Worm (Caenorhabditis elegans) whole organism, L2 larva: ENCODE measurements around the gene K02A6.4.
"Not testable (repeated sequence)": the region's sequence is repeated elsewhere in the genome, so short reads cannot be mapped to it uniquely, and the experiment has no call there.

ENCODE experiments used
- C34F6.9 ChIP-seq: fragments of 150-350 bp; optimal IDR thresholded peaks from 2 replicates; lab custom pipeline; 2014; ENCODE audit warnings: missing biosample characterization, missing genetic modification characterization
- F13H6.1 ChIP-seq: sonication (generic microtip); optimal IDR thresholded peaks from 2 replicates; lab custom pipeline; 2016; ENCODE audit warnings: missing genetic modification characterization, missing compliant biosample characterization
- R02D3.7 ChIP-seq: fragments of 150-350 bp; optimal IDR thresholded peaks from 2 replicates; lab custom pipeline; 2014; ENCODE audit warnings: missing biosample characterization, missing genetic modification characterization
- alr-1 ChIP-seq: fragments of 150-350 bp; optimal IDR thresholded peaks from 2 replicates; lab custom pipeline; 2014; ENCODE audit warnings: missing biosample characterization, missing genetic modification characterization
- ama-1 ChIP-seq: fragments of 150-350 bp; optimal IDR thresholded peaks from 2 replicates; lab custom pipeline; 2018; ENCODE audit warnings: inconsistent platforms
- blmp-1 ChIP-seq: sonication (generic microtip); optimal IDR thresholded peaks from 2 replicates; lab custom pipeline; 2017; ENCODE audit warnings: missing genetic modification characterization, mild to moderate bottlenecking, missing compliant biosample characterization, antibody characterized with exemption, moderate library complexity; ENCODE audit not compliant: insufficient read depth
- ceh-82 ChIP-seq: fragments of 150-350 bp; optimal IDR thresholded peaks from 2 replicates; lab custom pipeline; 2014; ENCODE audit warnings: missing biosample characterization, missing genetic modification characterization
- crh-2 ChIP-seq: sonication (generic microtip); optimal IDR thresholded peaks from 2 replicates; lab custom pipeline; 2017; ENCODE audit warnings: missing biosample characterization, missing genetic modification characterization
- egl-27 ChIP-seq: sonication (generic microtip); optimal IDR thresholded peaks from 3 replicates; lab custom pipeline; 2017; ENCODE audit warnings: missing biosample characterization, missing genetic modification reagents, missing genetic modification characterization
- elt-3 ChIP-seq: sonication (generic microtip); optimal IDR thresholded peaks from 2 replicates; lab custom pipeline; 2017; ENCODE audit warnings: missing biosample characterization, missing genetic modification characterization
- fos-1 ChIP-seq: fragments of 150-350 bp; optimal IDR thresholded peaks from 2 replicates; lab custom pipeline; 2014; ENCODE audit warnings: missing biosample characterization, missing genetic modification characterization
- gmeb-1 ChIP-seq: fragments of 150-350 bp; optimal IDR thresholded peaks from 2 replicates; lab custom pipeline; 2014; ENCODE audit warnings: missing biosample characterization, missing genetic modification characterization
- lin-13 ChIP-seq: fragments of 150-350 bp; optimal IDR thresholded peaks from 2 replicates; lab custom pipeline; 2014; ENCODE audit warnings: missing biosample characterization, missing genetic modification reagents, missing genetic modification characterization
- lin-39 ChIP-seq: fragments of 150-350 bp; optimal IDR thresholded peaks from 2 replicates; lab custom pipeline; 2014; ENCODE audit warnings: missing biosample characterization, missing genetic modification reagents, missing genetic modification characterization
- lsy-2 ChIP-seq, 2 experiments: fragments of 150-350 bp in 1 of 2; sonication (generic microtip) in 1 of 2; optimal IDR thresholded peaks; 2 replicates each; lab custom pipeline; 2014 to 2017; ENCODE audit warnings: missing biosample characterization in 2 of 2, missing genetic modification characterization in 2 of 2
- nhr-129 ChIP-seq: fragments of 150-350 bp; optimal IDR thresholded peaks from 2 replicates; lab custom pipeline; 2014; ENCODE audit warnings: missing biosample characterization, missing genetic modification characterization
- nhr-21 ChIP-seq: fragments of 150-350 bp; optimal IDR thresholded peaks from 2 replicates; lab custom pipeline; 2014; ENCODE audit warnings: missing biosample characterization, missing genetic modification characterization
- nhr-23 ChIP-seq: fragments of 150-350 bp; optimal IDR thresholded peaks from 2 replicates; lab custom pipeline; 2014; ENCODE audit warnings: missing biosample characterization, missing genetic modification reagents, missing genetic modification characterization
- nhr-237 ChIP-seq: fragments of 150-350 bp; optimal IDR thresholded peaks from 2 replicates; lab custom pipeline; 2014; ENCODE audit warnings: missing biosample characterization, missing genetic modification characterization
- nhr-6 ChIP-seq: fragments of 150-350 bp; optimal IDR thresholded peaks from 2 replicates; lab custom pipeline; 2014; ENCODE audit warnings: missing biosample characterization, missing genetic modification characterization
- nhr-77 ChIP-seq: fragments of 150-350 bp; optimal IDR thresholded peaks from 2 replicates; lab custom pipeline; 2014; ENCODE audit warnings: missing biosample characterization, missing genetic modification characterization
- sem-4 ChIP-seq: fragments of 150-350 bp; optimal IDR thresholded peaks from 2 replicates; lab custom pipeline; 2014; ENCODE audit warnings: missing biosample characterization, missing genetic modification reagents, missing genetic modification characterization
- skn-1 ChIP-seq: sonication (generic microtip); optimal IDR thresholded peaks from 2 replicates; lab custom pipeline; 2017; ENCODE audit warnings: missing biosample characterization, missing genetic modification characterization
- sma-9 ChIP-seq, 2 experiments: fragments of 150-350 bp in 1 of 2; sonication (generic microtip) in 1 of 2; optimal IDR thresholded peaks; 2 replicates each; lab custom pipeline; 2014 to 2016; ENCODE audit warnings: missing genetic modification characterization in 2 of 2, mild to moderate bottlenecking in 1 of 2, missing biosample characterization in 1 of 2, missing compliant biosample characterization in 1 of 2, missing genetic modification reagents in 1 of 2, moderate library complexity in 1 of 2
- zag-1 ChIP-seq: fragments of 150-350 bp; optimal IDR thresholded peaks from 2 replicates; lab custom pipeline; 2014; ENCODE audit warnings: missing biosample characterization, missing genetic modification characterization
- ztf-4 ChIP-seq: fragments of 150-350 bp; optimal IDR thresholded peaks from 2 replicates; lab custom pipeline; 2014; ENCODE audit warnings: missing biosample characterization, missing genetic modification characterization

K02A6.4 gene

DNA sequence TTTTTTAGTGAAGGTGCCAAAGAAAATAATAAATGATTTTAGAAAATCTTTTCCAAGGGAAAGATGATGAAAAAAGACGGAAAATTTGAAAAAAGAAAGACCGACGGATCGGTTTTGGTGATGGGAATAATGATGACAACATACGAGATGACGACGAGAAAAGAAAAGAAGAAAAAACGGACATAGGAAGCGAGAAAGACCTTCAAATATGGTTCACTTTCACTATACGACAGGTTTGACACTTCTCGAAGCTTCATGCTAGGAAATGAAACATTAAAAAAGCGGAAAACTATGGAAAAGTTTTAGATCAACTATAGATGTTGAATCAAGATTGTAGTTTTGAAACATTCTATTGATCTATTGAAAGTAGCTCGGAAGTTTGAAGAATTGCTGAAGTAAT lies 18.3 kb downstream of the K02A6.4 start:
- TF ChIP-seq sem-4 (peak; percentile 2), lsy-2 (tag; optimal IDR thresholded peaks at IDR 0.05; lab: Kevin White, UChicago) (no peak), blmp-1 (tag; lab: Kevin White, UChicago) (peak; percentile 84)

DNA sequence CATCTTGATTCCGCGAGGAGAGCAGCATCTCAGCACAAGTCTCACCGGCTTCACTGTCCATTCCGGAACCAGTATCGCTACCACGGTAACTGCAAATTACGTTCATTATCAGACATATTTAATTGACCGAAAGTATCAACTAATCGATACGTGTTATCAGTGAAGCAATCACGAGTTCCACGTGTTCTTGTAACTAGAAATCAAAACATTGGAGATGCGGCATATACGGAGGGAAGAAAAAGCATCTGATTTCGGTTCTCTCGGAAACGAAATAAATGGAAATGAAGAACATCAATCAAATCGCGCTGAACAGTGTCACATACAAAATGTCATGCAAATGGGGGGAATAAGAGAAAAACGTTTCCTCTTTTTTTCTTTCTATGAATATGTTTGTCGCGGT lies 25.3 kb downstream of the K02A6.4 start:
- no peak for TF ChIP-seq ceh-82 (tag; lab: Kevin White, UChicago)
- no peak for TF ChIP-seq skn-1 (tag; lab: Kevin White, UChicago)
- TF ChIP-seq egl-27: no peak
- no peak for TF ChIP-seq zag-1 (tag; lab: Kevin White, UChicago)
- TF ChIP-seq crh-2 (tag; lab: Kevin White, UChicago): peak; percentile 28

DNA sequence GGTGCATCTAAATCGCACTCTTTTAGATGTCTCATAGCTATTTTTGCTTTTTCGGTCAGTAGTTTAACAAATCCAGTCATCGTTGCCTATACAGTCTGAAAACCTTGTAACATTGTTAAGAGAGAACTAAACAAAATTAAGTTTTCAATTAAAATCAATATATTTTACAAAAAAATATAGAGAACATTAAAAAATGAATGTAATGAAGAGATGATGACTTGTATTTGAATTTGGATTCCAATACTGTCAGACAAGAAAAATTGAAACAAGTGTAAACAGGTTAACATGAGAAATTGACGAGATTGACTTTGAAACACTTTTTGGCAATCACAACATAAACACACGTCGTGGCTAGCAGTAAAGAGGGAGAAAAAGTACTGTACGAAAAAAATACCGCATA lies 33.5 kb downstream of the K02A6.4 start, which contains the start of gene C17H11.5:
TSS of gene C17H11.5 (minus strand) at position 101 of the 400 bp plus-strand sequence.
- TF ChIP-seq R02D3.7 (no peak), lin-13 (GFP tag; lab: Kevin White, UChicago) (no peak), ceh-82 (tag; lab: Kevin White, UChicago) (no peak), ama-1 (no peak), nhr-21 (tag; lab: Kevin White, UChicago) (no peak), F13H6.1 (tag; lab: Kevin White, UChicago) (no peak), alr-1 (tag; lab: Kevin White, UChicago) (no peak), nhr-6 (tag; lab: Kevin White, UChicago) (no peak)

DNA sequence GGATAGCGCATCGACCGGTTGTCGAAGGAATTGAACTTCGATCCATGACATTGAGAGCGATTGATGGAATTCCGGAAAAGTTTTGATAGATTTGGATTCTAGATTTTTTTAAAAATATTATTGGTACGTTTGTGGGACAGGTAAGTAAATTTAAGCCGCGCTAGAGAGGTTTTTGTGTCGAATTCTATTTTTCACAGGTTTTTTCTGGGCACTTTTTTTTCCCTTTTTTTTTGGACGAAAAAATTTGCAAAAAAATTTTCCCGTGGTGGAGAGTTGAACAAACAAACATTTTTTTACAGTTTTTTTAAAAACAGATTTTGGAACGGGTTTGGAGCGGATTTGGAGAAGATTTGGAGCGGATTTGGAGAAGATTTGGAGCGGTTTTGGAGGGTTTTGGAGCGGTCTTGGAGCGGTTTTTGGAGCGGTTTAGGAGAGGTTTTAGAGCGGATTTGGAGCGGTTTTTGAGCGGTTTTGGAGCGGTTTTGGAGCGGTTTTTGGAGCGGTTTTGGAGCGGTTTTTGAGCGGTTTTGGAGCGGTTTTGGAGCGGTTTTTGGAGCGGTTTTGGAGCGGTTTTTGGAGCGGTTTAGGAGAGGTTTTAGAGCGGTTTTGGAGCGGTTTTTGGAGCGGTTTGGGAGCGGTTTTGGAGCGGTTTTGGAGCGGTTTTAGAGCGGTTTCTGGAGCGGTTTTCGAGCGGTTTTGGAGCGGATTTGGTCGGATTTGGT lies 36.8 kb downstream of the K02A6.4 start, which contains the start of gene C17H11.4:
TSS of gene C17H11.4 (minus strand) at position 51 of the 722 bp plus-strand sequence.
- TF ChIP-seq nhr-77; zag-1 (tag; lab: Kevin White, UChicago); nhr-23 (tag; lab: Kevin White, UChicago): not testable (repeated sequence)

DNA sequence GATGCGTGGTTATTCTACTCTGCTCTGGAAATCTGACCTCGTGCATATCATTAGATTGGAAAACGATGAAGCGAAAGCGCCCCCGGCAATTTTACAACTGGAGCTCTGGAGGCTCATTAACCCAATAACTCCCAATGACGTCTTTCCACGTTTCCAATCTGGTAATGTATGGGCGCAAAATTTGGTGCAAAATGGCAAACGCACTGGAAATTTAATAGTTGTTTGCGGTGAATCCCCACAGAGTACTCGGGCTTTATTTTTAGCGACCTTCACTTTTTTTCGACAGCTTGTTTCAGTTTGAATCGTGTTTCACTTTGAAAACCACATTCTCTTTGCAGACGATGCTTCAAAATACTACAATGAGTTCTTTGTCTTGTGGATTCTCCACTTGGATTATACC lies 44.9 kb downstream of the K02A6.4 start, which contains the start of gene C17H11.1:
TSS of gene C17H11.1 (plus strand) at position 301 of the 400 bp plus-strand sequence.
- TF ChIP-seq fos-1 (tag; lab: Kevin White, UChicago) (no peak), ztf-4 (tag; lab: Kevin White, UChicago) (no peak)

DNA sequence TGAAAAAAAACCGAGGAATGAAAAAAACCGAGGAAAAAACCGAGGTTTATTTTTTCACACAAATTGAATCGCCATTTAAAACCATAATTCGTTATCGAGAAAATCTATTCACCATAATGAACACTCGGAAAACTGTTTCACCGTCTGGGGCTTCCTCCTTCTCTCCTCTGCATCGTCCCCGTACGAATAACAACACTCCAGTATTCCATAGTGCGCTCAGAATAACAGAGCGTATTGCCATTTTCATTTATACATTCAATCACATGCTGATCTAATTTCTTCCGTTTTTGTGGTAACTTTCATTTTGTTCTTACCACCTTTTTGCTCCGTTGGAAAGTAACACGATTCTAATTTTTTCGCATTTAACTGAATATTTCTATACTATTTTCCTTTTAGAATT lies 49.0 kb downstream of the K02A6.4 start, which contains the start of gene C17H11.2:
TSS of gene C17H11.2 (plus strand) at position 397 of the 400 bp plus-strand sequence.
- TF ChIP-seq alr-1 (tag; lab: Kevin White, UChicago) (no peak), lin-39 (tag; lab: Kevin White, UChicago) (no peak), C34F6.9 (tag; lab: Kevin White, UChicago) (peak; percentile 39), crh-2 (tag; lab: Kevin White, UChicago) (no peak), elt-3 (tag; lab: Kevin White, UChicago) (no peak), F13H6.1 (tag; lab: Kevin White, UChicago) (no peak), ama-1 (no peak), nhr-237 (tag; lab: Kevin White, UChicago) (no peak), sma-9 (GFP tag; optimal IDR thresholded peaks at IDR 0.05; lab: Kevin White, UChicago) (peak; percentile 20), sma-9 (tag; optimal IDR thresholded peaks at IDR 0.05; lab: Kevin White, UChicago) (no peak), nhr-129 (tag; lab: Kevin White, UChicago) (peak; percentile 47), R02D3.7 (no peak), fos-1 (tag; lab: Kevin White, UChicago) (peak; percentile 32), gmeb-1 (no peak)
- TF ChIP-seq, all 48 proteins: peak for 4
